Worm (Caenorhabditis elegans): Measurements from ENCODE around the gene C07C7.1.

The C07C7.1 gene

DNA sequence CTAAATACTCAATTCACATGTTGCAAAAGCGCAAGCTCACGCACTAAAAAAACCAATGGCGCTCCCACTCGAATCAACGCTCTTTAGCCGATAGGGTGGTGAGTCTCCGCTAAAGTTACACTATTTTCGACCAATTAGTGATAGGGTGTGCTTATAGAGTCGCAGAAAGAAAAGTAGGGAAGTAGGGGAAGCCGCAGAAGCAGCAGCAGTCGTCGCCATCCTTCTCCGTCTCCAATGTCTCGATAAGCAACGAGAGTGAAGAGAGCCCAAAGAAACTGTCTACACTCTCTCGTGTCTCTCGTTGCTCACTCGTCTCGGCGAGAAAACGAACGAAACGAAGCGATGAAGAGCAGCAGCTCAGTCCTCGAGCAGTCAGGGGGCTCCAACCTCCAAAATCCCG lies 12.1 kb downstream of the C07C7.1 start (continued):
- no peak for TF ChIP-seq sma-3 (GFP tag; optimal IDR thresholded peaks at IDR 0.05)
- TF ChIP-seq peb-1 (tag; optimal IDR thresholded peaks at IDR 0.05): no peak
- peak; percentile 56 for TF ChIP-seq snpc-4 (tag; optimal IDR thresholded peaks at IDR 0.05)
- no peak for TF ChIP-seq aly-2 (tag; optimal IDR thresholded peaks at IDR 0.05)

DNA sequence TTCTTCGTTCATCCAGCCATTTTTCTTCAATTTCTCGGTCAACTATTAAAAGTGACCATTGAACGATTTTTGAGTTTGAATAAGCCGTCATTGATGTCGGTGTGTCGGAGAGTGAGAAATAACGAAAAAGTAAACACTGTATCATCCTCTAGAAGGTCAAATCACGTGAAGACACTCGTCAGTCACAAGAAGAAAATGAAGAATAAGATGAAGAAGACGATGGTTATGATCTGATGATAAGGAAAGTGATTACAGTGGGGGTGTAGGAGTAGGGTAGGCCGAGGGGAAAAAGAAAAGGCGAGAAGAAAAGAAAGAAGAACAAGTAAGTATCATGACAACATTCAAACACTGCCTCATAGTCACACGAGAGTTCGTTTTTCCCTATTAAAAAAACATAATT lies 13.5 kb downstream of the C07C7.1 start:
- TF ChIP-seq blmp-1 (tag; optimal IDR thresholded peaks at IDR 0.05; ENCODE audit: insufficient read depth): peak; percentile 48
- peak in 1 of 2 experiments; percentile 50 for TF ChIP-seq mdl-1 (tag; optimal IDR thresholded peaks at IDR 0.05)
- peak in 1 of 2 experiments; percentile 59 for TF ChIP-seq lsy-2 (tag; optimal IDR thresholded peaks at IDR 0.05)
- peak; percentile 59 for TF ChIP-seq sma-9 (GFP tag; optimal IDR thresholded peaks at IDR 0.05)
- no peak for TF ChIP-seq sma-9 (tag; optimal IDR thresholded peaks at IDR 0.05)
- peak; percentile 55 for TF ChIP-seq nhr-6 (tag; optimal IDR thresholded peaks at IDR 0.05)
- peak; percentile 94 for TF ChIP-seq sma-3 (GFP tag; optimal IDR thresholded peaks at IDR 0.05)
- TF ChIP-seq fos-1 (tag; optimal IDR thresholded peaks at IDR 0.05): peak; percentile 85
- TF ChIP-seq nhr-21 (tag; optimal IDR thresholded peaks at IDR 0.05): peak; percentile 84
- no peak for TF ChIP-seq nhr-12 (tag; optimal IDR thresholded peaks at IDR 0.05)
- TF ChIP-seq ztf-4 (tag; optimal IDR thresholded peaks at IDR 0.05): peak; percentile 64
- TF ChIP-seq unc-62 (GFP tag; optimal IDR thresholded peaks at IDR 0.05): no peak
- peak; percentile 90 for TF ChIP-seq crh-2 (tag; optimal IDR thresholded peaks at IDR 0.05)
- TF ChIP-seq sem-4 (tag; optimal IDR thresholded peaks at IDR 0.05): no peak
- TF ChIP-seq ama-1 (optimal IDR thresholded peaks at IDR 0.05): peak; percentile 50
- TF ChIP-seq F13H6.1 (tag; optimal IDR thresholded peaks at IDR 0.05): peak; percentile 54
- no peak for TF ChIP-seq C34F6.9 (tag; optimal IDR thresholded peaks at IDR 0.05)
- TF ChIP-seq Y55F3AM.14 (GFP tag; optimal IDR thresholded peaks at IDR 0.05): peak; percentile 47
- no peak for TF ChIP-seq ZK546.5 (tag; optimal IDR thresholded peaks at IDR 0.05)
- peak; percentile 78 for TF ChIP-seq gmeb-1 (tag; optimal IDR thresholded peaks at IDR 0.05)
- TF ChIP-seq ceh-16 (tag; optimal IDR thresholded peaks at IDR 0.05): no peak
- peak; percentile 82 for TF ChIP-seq nhr-25 (tag; optimal IDR thresholded peaks at IDR 0.05)
- TF ChIP-seq nhr-10 (tag; optimal IDR thresholded peaks at IDR 0.05): peak; percentile 1
- TF ChIP-seq mbf-1 (tag; optimal IDR thresholded peaks at IDR 0.05): no peak
- no peak for TF ChIP-seq elt-1 (tag; optimal IDR thresholded peaks at IDR 0.05)
- TF ChIP-seq R02D3.7 (tag; optimal IDR thresholded peaks at IDR 0.05): no peak
- no peak for TF ChIP-seq snpc-4 (tag; optimal IDR thresholded peaks at IDR 0.05)
- no peak for TF ChIP-seq ceh-82 (tag; optimal IDR thresholded peaks at IDR 0.05)
- peak; percentile 88 for TF ChIP-seq nhr-129 (tag; optimal IDR thresholded peaks at IDR 0.05)
- no peak for TF ChIP-seq ztf-1 (GFP tag; conservative IDR thresholded peaks at IDR 0.05)
- TF ChIP-seq nhr-11 (tag; optimal IDR thresholded peaks at IDR 0.05): no peak
- no peak for TF ChIP-seq alr-1 (tag; optimal IDR thresholded peaks at IDR 0.05)
- no peak for TF ChIP-seq dmd-4 (tag; optimal IDR thresholded peaks at IDR 0.05)
- TF ChIP-seq mab-5 (tag; optimal IDR thresholded peaks at IDR 0.05): no peak
- peak; percentile 35 for TF ChIP-seq egl-27 (tag; optimal IDR thresholded peaks at IDR 0.05)

ce11 chrIV:9199148-9199938 lies 14.7 kb downstream of the C07C7.1 start:
- peak; percentile 24 for TF ChIP-seq fos-1 (tag; optimal IDR thresholded peaks at IDR 0.05)
- no peak for TF ChIP-seq lin-11 (tag; optimal IDR thresholded peaks at IDR 0.05)

DNA sequence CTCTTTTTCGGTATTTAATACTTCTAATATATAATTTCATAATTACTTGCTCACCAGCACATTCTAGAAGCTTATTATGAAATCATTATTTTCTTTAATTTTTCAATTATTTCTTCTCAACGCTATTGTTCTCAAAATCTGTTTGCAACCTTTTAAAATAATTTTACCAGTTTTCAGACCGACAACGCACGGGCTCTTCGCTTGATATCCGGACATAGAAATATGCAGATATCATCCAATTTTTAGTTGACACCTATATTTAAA lies 15.2 kb downstream of the C07C7.1 start, which contains the start of gene wnk-1:
Gene wnk-1 (plus strand): TSS at position 165 of the 264 bp plus-strand sequence.
- TF ChIP-seq ceh-16 (tag; optimal IDR thresholded peaks at IDR 0.05) (no peak), lsy-2 (tag; optimal IDR thresholded peaks at IDR 0.05) (no peak), elt-3 (tag; optimal IDR thresholded peaks at IDR 0.05) (no peak), nhr-23 (tag; optimal IDR thresholded peaks at IDR 0.05) (no peak), crh-2 (tag; optimal IDR thresholded peaks at IDR 0.05) (no peak), mab-5 (tag; optimal IDR thresholded peaks at IDR 0.05) (no peak), nhr-21 (tag; optimal IDR thresholded peaks at IDR 0.05) (no peak), nhr-11 (tag; optimal IDR thresholded peaks at IDR 0.05) (no peak)
